Worm (Caenorhabditis elegans): Measurements from ENCODE around the gene asp-5.

DNA sequence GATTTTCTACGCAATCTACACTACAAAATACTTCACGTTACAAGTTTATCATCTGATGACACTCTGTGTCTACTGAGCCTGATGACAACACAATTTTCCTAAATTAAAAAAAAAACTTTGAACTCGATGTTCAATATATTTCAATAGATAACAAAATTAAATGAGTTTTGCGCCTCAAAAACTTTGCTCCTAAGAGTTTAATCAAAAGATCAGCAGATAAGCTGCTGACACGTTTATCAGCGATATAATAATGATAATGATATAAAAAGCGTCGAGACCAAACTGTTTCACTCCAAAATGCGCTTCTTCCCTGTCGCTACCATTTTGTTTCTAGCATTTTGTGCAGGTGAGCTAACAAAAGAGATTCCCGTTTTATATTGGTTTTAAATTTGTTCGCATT, 35.5 kb downstream of the asp-5 start, which contains the start of gene clec-218:
- no peak for TF ChIP-seq dao-5 (tag; optimal IDR thresholded peaks at IDR 0.05)
- no peak for TF ChIP-seq W03F9.2 (tag; optimal IDR thresholded peaks at IDR 0.05)
